Fruit fly (Drosophila melanogaster) S2 (cell line): ENCODE results near the gene CG34166.

Source experiments
- CG8478 ChIP-seq: fragments of >200 bp; optimal IDR thresholded peaks from 2 replicates; lab custom pipeline; 2018
- CTCF ChIP-seq, 2 experiments: fragments of >200 bp; optimal IDR thresholded peaks; 2 replicates each; lab custom pipeline; 2018

Gene CG34166

DNA sequence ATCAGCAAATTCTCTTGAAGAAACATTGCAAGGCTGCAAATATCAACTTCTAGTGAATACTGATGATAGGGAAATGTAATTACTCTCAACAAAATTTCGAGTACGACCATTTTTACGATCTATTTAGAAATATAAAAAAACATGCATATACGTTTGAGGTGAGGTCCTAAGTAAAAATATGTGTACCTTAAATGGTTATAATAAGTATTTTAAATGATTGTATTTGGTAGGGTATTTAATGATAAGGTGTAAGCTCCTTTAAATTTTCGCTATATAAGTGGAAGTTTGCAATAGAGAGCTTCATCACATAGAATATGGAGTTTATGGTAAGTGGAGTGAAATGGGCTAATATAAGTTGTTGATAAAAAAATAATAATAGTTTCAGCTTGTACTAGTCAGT, 1.1 kb downstream of the CG34166 start, which contains the start of gene CG42681:
Gene CG42681 (plus strand): TSS at position 301 of the 400 bp plus-strand sequence.
- no peak for TF ChIP-seq CTCF (optimal IDR thresholded peaks at IDR 0.05; lab: Kevin White, UChicago)

DNA sequence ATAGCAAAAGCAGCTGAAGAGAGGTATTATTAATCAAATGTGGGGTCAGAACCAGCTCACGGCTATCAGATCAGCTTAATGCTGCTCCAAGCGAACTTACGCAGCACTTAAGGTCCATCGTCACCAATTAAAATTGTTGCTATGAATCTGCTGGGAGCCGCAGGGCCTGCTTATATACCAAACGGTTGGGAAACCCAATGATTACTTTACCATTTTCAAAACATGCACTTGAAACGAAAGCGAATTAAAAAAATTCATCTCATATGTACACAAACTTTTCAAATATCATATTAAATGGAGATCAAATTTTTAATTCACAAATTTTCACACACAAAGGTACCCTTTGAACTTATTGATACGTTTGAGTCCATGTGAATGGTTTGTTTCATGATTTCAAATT, 2.1 kb downstream of the CG34166 start, which contains the start of gene CG42587:
Gene CG42587 (minus strand): TSS at position 143 of the 400 bp plus-strand sequence.
- TF ChIP-seq CG8478 (lab: Kevin White, UChicago) = no peak
- TF ChIP-seq CTCF (optimal IDR thresholded peaks at IDR 0.05; lab: Kevin White, UChicago) = no peak

DNA sequence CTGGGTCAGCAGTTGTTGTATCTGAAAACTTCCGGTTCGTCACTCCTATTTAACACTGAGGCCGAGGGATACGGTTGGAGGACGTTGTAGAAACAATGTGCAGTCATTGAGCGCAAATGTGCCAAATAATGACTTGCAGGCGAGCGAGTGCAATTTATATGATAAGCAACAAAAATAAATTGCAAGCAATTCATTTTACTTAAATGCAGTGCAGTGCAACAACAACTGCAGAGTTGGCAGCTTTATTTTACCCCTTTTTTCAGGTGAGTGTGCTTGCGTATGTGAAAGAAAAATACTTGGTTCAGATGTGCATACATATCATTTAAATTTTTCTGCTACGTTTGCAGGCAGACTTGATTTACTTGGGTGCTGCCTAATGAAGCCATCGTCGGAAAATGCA, 3.1 kb downstream of the CG34166 start:
- TF ChIP-seq CG8478 (lab: Kevin White, UChicago) (no peak), CTCF (optimal IDR thresholded peaks at IDR 0.05; lab: Kevin White, UChicago) (no peak)

DNA sequence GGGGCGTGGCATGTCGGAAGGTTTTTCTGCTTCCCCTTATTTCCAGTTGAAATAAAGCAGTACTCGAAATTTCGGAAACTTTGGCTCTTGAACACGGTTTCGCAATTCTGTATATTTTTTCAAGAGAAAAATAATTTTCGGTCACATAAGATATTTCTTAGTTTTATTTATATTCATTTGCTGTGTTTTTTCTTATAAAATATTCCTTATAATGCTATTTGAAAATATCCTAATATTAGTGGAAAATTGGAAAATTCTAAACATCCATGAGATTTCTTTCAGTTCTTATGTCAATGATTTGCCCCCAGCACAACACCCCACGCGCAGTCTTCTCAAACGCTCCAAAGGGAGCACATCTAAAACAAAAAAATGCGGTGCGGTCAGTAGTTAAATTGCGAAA, 17.5 kb downstream of the CG34166 start, which contains the start of gene CG4691:
Gene CG4691 (plus strand): TSS at position 301 of the 400 bp plus-strand sequence.
- TF ChIP-seq CG8478 (lab: Kevin White, UChicago) = no peak
- TF ChIP-seq CTCF (optimal IDR thresholded peaks at IDR 0.05; lab: Kevin White, UChicago) = no peak

DNA sequence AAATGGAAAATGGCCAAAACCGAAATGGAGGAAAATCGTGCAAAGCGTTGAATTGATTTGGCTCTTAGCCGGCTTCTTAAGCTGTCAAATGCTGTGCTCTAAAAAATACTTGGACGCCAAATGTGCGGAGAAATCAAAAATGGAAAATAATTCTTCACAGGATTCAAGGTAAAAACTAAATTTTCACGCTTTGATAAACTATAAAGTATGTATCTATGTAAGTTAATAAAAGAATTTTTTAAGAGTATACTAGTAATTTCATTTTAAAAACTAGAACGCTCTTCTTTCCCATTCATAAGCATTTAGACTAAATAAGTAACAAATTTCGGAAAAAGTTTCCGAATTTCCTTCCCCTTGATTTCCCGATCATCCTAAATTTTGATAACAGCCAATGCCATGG, 19.5 kb downstream of the CG34166 start, which contains the start of gene CSN1a:
Gene CSN1a (plus strand): TSS at position 301 of the 400 bp plus-strand sequence.
- no peak for TF ChIP-seq CG8478 (lab: Kevin White, UChicago)
- TF ChIP-seq CTCF (optimal IDR thresholded peaks at IDR 0.05; lab: Kevin White, UChicago) = no peak

DNA sequence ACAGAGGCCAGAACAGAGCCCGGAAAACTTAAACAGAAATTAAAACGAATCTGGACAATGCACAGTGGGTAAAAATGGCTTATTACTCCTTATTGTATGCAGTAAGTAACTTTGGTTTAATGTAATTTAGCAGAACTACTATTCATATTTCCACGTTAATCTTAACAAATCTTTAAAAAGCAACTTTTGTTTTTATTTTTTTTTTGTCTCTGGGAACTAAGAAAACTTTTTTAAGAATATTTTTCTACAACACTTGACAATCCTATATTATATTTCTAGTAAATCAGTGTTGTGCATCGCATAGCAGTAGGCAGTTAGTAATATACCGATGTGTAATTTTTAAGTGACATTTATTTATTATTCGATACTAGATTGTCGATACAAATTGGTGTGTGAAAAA, 22.6 kb downstream of the CG34166 start, which contains the start of gene CG4701:
Gene CG4701 (plus strand): TSS at position 301 of the 400 bp plus-strand sequence.
- no peak for TF ChIP-seq CTCF (optimal IDR thresholded peaks at IDR 0.05; lab: Kevin White, UChicago)
- no peak for TF ChIP-seq CG8478 (lab: Kevin White, UChicago)

DNA sequence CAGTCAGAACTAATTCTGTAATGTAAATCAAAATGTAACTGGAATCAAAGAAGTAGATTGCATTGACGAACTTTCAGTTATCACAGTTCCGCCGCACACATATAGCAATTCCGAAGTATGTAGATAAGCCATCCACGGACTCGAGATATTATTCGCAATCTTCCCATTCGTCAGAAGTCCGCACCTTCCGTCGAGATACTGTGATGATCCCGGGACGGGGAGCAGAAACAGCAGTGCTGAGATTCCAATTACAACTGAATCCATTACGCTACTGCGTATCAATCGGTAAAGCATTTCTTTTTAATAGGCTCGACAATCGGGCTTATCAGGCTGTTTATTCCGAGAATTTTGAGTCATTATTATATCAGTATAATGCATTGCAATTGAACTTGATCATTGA, 31.7 kb downstream of the CG34166 start, which contains the start of gene CG4650:
Gene CG4650 (minus strand): TSS at position 269 of the 400 bp plus-strand sequence.
- TF ChIP-seq CG8478 (lab: Kevin White, UChicago) (no peak), CTCF (optimal IDR thresholded peaks at IDR 0.05; lab: Kevin White, UChicago) (no peak)

DNA sequence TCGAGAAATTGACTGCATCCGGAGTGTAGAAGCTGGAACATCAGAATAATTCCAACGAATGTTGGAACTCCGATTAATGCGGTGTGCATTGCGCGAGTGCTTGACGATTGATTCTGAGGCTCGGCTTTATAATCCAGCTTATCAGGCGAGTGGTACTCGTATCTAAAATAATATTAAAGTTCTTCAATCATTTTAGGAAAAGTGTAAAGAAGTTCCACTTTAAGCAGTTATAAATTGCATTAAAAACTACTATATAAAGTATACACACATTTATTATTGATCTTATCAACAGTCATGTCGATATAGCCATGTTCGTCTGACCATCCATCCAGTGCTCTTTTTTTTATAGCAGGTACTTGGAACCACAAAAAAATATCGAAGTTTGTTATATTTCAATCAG, 41.5 kb downstream of the CG34166 start, which contains the start of gene CG18636:
Gene CG18636 (minus strand): TSS at position 101 of the 400 bp plus-strand sequence.
- TF ChIP-seq CTCF (optimal IDR thresholded peaks at IDR 0.05; lab: Kevin White, UChicago) (no peak), CG8478 (lab: Kevin White, UChicago) (no peak)
